Fruit fly (Drosophila melanogaster) whole organism, embryonic: ENCODE measurements around the gene CG6254.
A peak's percentile ranks its signal among the peaks of the same experiment; 100 is the strongest.

Source experiments
- Adf1 ChIP-seq: fragments of 200-800 bp; sonication (Bioruptor generic); IDR thresholded peaks from 2 replicates; pipeline ENCODE4 v1.3.6; 2022; ENCODE audit warnings: missing biosample characterization, missing genetic modification characterization
- Atf-2 ChIP-seq: fragments of 200-800 bp; sonication (Bioruptor generic); optimal IDR thresholded peaks from 2 replicates; lab custom pipeline; 2016; ENCODE audit warnings: missing biosample characterization, missing genetic modification characterization
- CG10147 ChIP-seq: fragments of 200-800 bp; sonication (Bioruptor generic); optimal IDR thresholded peaks from 2 replicates; lab custom pipeline; 2019; ENCODE audit warnings: missing biosample characterization, mild to moderate bottlenecking, missing genetic modification characterization, moderate library complexity
- CG10267 ChIP-seq: fragments of 200-800 bp; sonication (Bioruptor generic); optimal IDR thresholded peaks from 2 replicates; lab custom pipeline; 2018; ENCODE audit warnings: missing biosample characterization, mild to moderate bottlenecking, missing genetic modification characterization, moderate library complexity
- CG10543 ChIP-seq: fragments of 200-800 bp; sonication (Bioruptor generic); optimal IDR thresholded peaks from 3 replicates; lab custom pipeline; 2017; ENCODE audit warnings: missing biosample characterization, mild to moderate bottlenecking, missing genetic modification characterization, moderate library complexity
- CG12104 ChIP-seq: fragments of 200-800 bp; sonication (Bioruptor generic); optimal IDR thresholded peaks from 3 replicates; lab custom pipeline; 2016; ENCODE audit warnings: missing biosample characterization, missing genetic modification characterization
- CG12769 ChIP-seq: fragments of 200-800 bp; sonication (Bioruptor generic); optimal IDR thresholded peaks from 2 replicates; lab custom pipeline; 2019; ENCODE audit warnings: missing biosample characterization, mild to moderate bottlenecking, missing genetic modification characterization, moderate library complexity
- CG13894 ChIP-seq: fragments of 200-800 bp; sonication (Bioruptor generic); optimal IDR thresholded peaks from 3 replicates; lab custom pipeline; 2018; ENCODE audit warnings: missing biosample characterization, mild to moderate bottlenecking, missing genetic modification characterization, moderate library complexity
- CG15011 ChIP-seq: fragments of 200-800 bp; sonication (Bioruptor generic); optimal IDR thresholded peaks from 3 replicates; lab custom pipeline; 2018; ENCODE audit warnings: missing biosample characterization, mild to moderate bottlenecking, missing genetic modification characterization
- CG1647 ChIP-seq: fragments of 200-800 bp; sonication (Bioruptor generic); optimal IDR thresholded peaks from 3 replicates; lab custom pipeline; 2016; ENCODE audit warnings: missing biosample characterization, missing genetic modification characterization
- CG18262 ChIP-seq: fragments of 200-800 bp; optimal IDR thresholded peaks from 3 replicates; lab custom pipeline; 2019; ENCODE audit warnings: missing biosample characterization, mild to moderate bottlenecking, missing genetic modification characterization, moderate library complexity
- CG1832 ChIP-seq: fragments of 200-800 bp; sonication (Bioruptor generic); optimal IDR thresholded peaks from 2 replicates; lab custom pipeline; 2017; ENCODE audit warnings: missing biosample characterization, mild to moderate bottlenecking, missing genetic modification characterization, inconsistent platforms
- CG2712 ChIP-seq: fragments of 200-800 bp; optimal IDR thresholded peaks from 3 replicates; lab custom pipeline; 2019; ENCODE audit warnings: missing biosample characterization, mild to moderate bottlenecking, missing genetic modification characterization, moderate library complexity
- CG32532 ChIP-seq: fragments of 200-800 bp; sonication (Bioruptor generic); IDR thresholded peaks from 2 replicates; pipeline ENCODE4 v1.3.6; 2022; ENCODE audit warnings: missing biosample characterization, missing genetic modification characterization
- CG3726 ChIP-seq: fragments of 200-800 bp; sonication (Bioruptor generic); IDR thresholded peaks from 3 replicates; pipeline ENCODE4, ENCODE4 v1.3.6; 2022; ENCODE audit warnings: missing biosample characterization, missing genetic modification characterization
- CG6813 ChIP-seq: fragments of 200-800 bp; sonication (Bioruptor generic); optimal IDR thresholded peaks from 2 replicates; lab custom pipeline; 2017; ENCODE audit warnings: missing biosample characterization, missing genetic modification characterization, mild to moderate bottlenecking, moderate library complexity, missing genetic modification reagents
- CG8924 ChIP-seq: fragments of 200-800 bp; optimal IDR thresholded peaks from 3 replicates; lab custom pipeline; 2019; ENCODE audit warnings: missing biosample characterization, mild to moderate bottlenecking, missing genetic modification characterization, moderate library complexity
- CG9932 ChIP-seq: fragments of 200-800 bp; sonication (Bioruptor generic); IDR thresholded peaks from 2 replicates; pipeline ENCODE4 v1.3.6; 2022; ENCODE audit warnings: missing biosample characterization, missing genetic modification characterization
- CoRest ChIP-seq: fragments of 200-800 bp; sonication (Bioruptor generic); optimal IDR thresholded peaks from 3 replicates; lab custom pipeline; 2018; ENCODE audit warnings: missing biosample characterization, mild to moderate bottlenecking, missing genetic modification characterization, moderate library complexity
- Deaf1 ChIP-seq: fragments of 200-800 bp; optimal IDR thresholded peaks from 3 replicates; lab custom pipeline; 2019; ENCODE audit warnings: missing biosample characterization, mild to moderate bottlenecking, missing genetic modification characterization, moderate library complexity
- E2f2 ChIP-seq: fragments of 200-800 bp; sonication (Bioruptor generic); IDR thresholded peaks from 2 replicates; pipeline ENCODE4 v1.3.6; 2022; ENCODE audit warnings: missing biosample characterization, missing genetic modification characterization
- ERR ChIP-seq: fragments of 200-800 bp; sonication (Bioruptor generic); optimal IDR thresholded peaks from 2 replicates; lab custom pipeline; 2016; ENCODE audit warnings: missing biosample characterization, missing genetic modification characterization
- Fer1 ChIP-seq: fragments of 200-800 bp; sonication (Bioruptor generic); optimal IDR thresholded peaks from 2 replicates; lab custom pipeline; 2017; ENCODE audit warnings: missing biosample characterization, mild to moderate bottlenecking, missing genetic modification characterization
- HLH54F ChIP-seq: fragments of 200-800 bp; sonication (Bioruptor generic); optimal IDR thresholded peaks from 3 replicates; lab custom pipeline; 2016; ENCODE audit warnings: missing biosample characterization, missing genetic modification characterization
- HmgZ ChIP-seq: fragments of 200-800 bp; sonication (Bioruptor generic); optimal IDR thresholded peaks from 2 replicates; lab custom pipeline; 2018; ENCODE audit warnings: missing biosample characterization, mild to moderate bottlenecking, missing genetic modification characterization
- Kr ChIP-seq: fragments of 200-800 bp; sonication (Bioruptor generic); optimal IDR thresholded peaks from 2 replicates; lab custom pipeline; 2017; ENCODE audit warnings: missing biosample characterization, mild to moderate bottlenecking, missing genetic modification characterization
- Oaz ChIP-seq: fragments of 200-800 bp; sonication (Bioruptor generic); IDR thresholded peaks from 2 replicates; pipeline ENCODE4 v1.3.6; 2022; ENCODE audit warnings: missing biosample characterization, missing genetic modification characterization
- Poxn ChIP-seq: fragments of 200-800 bp; sonication (Bioruptor generic); IDR thresholded peaks from 2 replicates; pipeline ENCODE4 v1.3.6; 2022; ENCODE audit warnings: missing biosample characterization, missing genetic modification characterization
- Six4 ChIP-seq: fragments of 200-800 bp; sonication (Bioruptor generic); optimal IDR thresholded peaks from 2 replicates; lab custom pipeline; 2016; ENCODE audit warnings: missing biosample characterization, missing genetic modification characterization
- Spps ChIP-seq: fragments of 200-800 bp; sonication (Bioruptor generic); optimal IDR thresholded peaks from 2 replicates; lab custom pipeline; 2018; ENCODE audit warnings: missing biosample characterization, mild to moderate bottlenecking, missing genetic modification characterization
- Sry-β ChIP-seq: fragments of 200-800 bp; sonication (Bioruptor generic); optimal IDR thresholded peaks from 2 replicates; lab custom pipeline; 2018; ENCODE audit warnings: missing biosample characterization, mild to moderate bottlenecking, missing genetic modification characterization, moderate library complexity
- Xbp1 ChIP-seq: fragments of 200-800 bp; sonication (Bioruptor generic); optimal IDR thresholded peaks from 3 replicates; lab custom pipeline; 2016; ENCODE audit warnings: missing biosample characterization, mild to moderate bottlenecking, missing genetic modification characterization
- YL-1 ChIP-seq: fragments of 200-800 bp; sonication (Bioruptor generic); optimal IDR thresholded peaks from 3 replicates; lab custom pipeline; 2017; ENCODE audit warnings: missing biosample characterization, mild to moderate bottlenecking, missing genetic modification characterization
- bowl ChIP-seq: fragments of 200-800 bp; sonication (Bioruptor generic); IDR thresholded peaks from 2 replicates; pipeline ENCODE4 v1.3.6; 2022; ENCODE audit warnings: missing biosample characterization, missing genetic modification characterization
- cas ChIP-seq: fragments of 200-800 bp; sonication (Bioruptor generic); IDR thresholded peaks from 2 replicates; pipeline ENCODE4 v1.3.6; 2022; ENCODE audit warnings: missing biosample characterization, missing genetic modification characterization
- corto ChIP-seq: fragments of 200-800 bp; sonication (Bioruptor generic); optimal IDR thresholded peaks from 2 replicates; lab custom pipeline; 2016; ENCODE audit warnings: missing biosample characterization, mild to moderate bottlenecking, missing genetic modification characterization, moderate library complexity
- crol ChIP-seq: fragments of 200-800 bp; sonication (Bioruptor generic); IDR thresholded peaks from 2 replicates; pipeline ENCODE4 v1.3.6; 2022; ENCODE audit warnings: missing biosample characterization, missing genetic modification characterization
- dm ChIP-seq: fragments of 200-800 bp; sonication (Bioruptor generic); optimal IDR thresholded peaks from 3 replicates; lab custom pipeline; 2016; ENCODE audit warnings: missing biosample characterization, missing genetic modification characterization
- fd96Cb ChIP-seq: fragments of 200-800 bp; sonication (Bioruptor generic); optimal IDR thresholded peaks from 2 replicates; lab custom pipeline; 2018; ENCODE audit warnings: missing biosample characterization, mild to moderate bottlenecking, missing genetic modification characterization, moderate library complexity
- gcm ChIP-seq: fragments of 200-800 bp; sonication (Bioruptor generic); optimal IDR thresholded peaks from 2 replicates; lab custom pipeline; 2019; ENCODE audit warnings: missing biosample characterization, mild to moderate bottlenecking, missing genetic modification characterization, moderate library complexity
- pb ChIP-seq: fragments of 200-800 bp; sonication (Bioruptor generic); optimal IDR thresholded peaks from 3 replicates; lab custom pipeline; 2016; ENCODE audit warnings: missing biosample characterization, missing genetic modification characterization
- peb ChIP-seq: fragments of 200-800 bp; sonication (Bioruptor generic); IDR thresholded peaks from 2 replicates; pipeline ENCODE4 v1.3.6; 2022; ENCODE audit warnings: missing biosample characterization, missing genetic modification characterization
- pho ChIP-seq: fragments of 200-800 bp; sonication (Bioruptor generic); optimal IDR thresholded peaks from 2 replicates; lab custom pipeline; 2016; ENCODE audit warnings: missing biosample characterization, missing genetic modification characterization
- row ChIP-seq: fragments of 200-800 bp; sonication (Bioruptor generic); IDR thresholded peaks from 3 replicates; pipeline ENCODE4 v1.3.6; 2022; ENCODE audit warnings: missing biosample characterization, missing genetic modification characterization
- sd ChIP-seq: fragments of 200-800 bp; sonication (Bioruptor generic); optimal IDR thresholded peaks from 3 replicates; lab custom pipeline; 2018; ENCODE audit warnings: missing biosample characterization, mild to moderate bottlenecking, missing genetic modification characterization, moderate library complexity
- seq ChIP-seq: fragments of 200-800 bp; sonication (Bioruptor generic); IDR thresholded peaks from 2 replicates; pipeline ENCODE4 v1.3.6; 2022; ENCODE audit warnings: missing biosample characterization, missing genetic modification characterization
- sim ChIP-seq: fragments of 200-800 bp; sonication (Bioruptor generic); IDR thresholded peaks from 2 replicates; pipeline ENCODE4 v1.3.6; 2022; ENCODE audit warnings: missing biosample characterization, missing genetic modification characterization
- sima ChIP-seq: fragments of 200-800 bp; sonication (Bioruptor generic); optimal IDR thresholded peaks from 2 replicates; lab custom pipeline; 2016; ENCODE audit warnings: missing biosample characterization, missing genetic modification characterization
- vnd ChIP-seq: fragments of 200-800 bp; sonication (Bioruptor generic); IDR thresholded peaks from 3 replicates; pipeline ENCODE4 v1.3.6; 2022; ENCODE audit warnings: missing biosample characterization, missing genetic modification characterization; ENCODE audit not compliant: partially characterized antibody
- zf30C ChIP-seq: fragments of 200-800 bp; sonication (Bioruptor generic); optimal IDR thresholded peaks from 3 replicates; lab custom pipeline; 2018; ENCODE audit warnings: missing biosample characterization, mild to moderate bottlenecking, missing genetic modification characterization
- zfh1 ChIP-seq: fragments of 200-800 bp; sonication (Bioruptor generic); IDR thresholded peaks from 3 replicates; pipeline ENCODE4 v1.3.6; 2022; ENCODE audit warnings: missing biosample characterization, missing genetic modification characterization

CG6254 gene

DNA sequence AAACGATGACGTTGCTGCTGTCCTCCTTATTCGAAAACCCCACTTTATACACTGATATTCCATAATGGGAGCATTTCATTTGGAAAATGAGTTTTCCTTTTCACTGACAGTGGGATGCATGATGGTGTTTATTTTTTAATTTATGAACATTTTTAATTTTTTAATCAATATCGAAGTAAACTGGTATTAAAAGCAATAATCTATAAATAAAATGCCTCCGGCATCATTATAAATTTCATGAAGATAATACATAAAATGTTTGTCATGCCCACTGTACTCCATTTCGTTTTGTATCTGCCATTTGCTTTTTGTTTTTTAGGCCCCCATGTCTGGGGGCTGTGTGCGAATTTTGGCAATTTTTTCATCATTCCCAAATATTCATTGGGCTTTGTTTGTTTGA is 31.0 kb downstream of the CG6254 start (continued):
- TF ChIP-seq CG6813 (GFP tag; lab: Kevin White, UChicago) (peak; percentile 46), ERR (GFP tag; lab: Kevin White, UChicago) (no peak), CG13894 (tag; lab: Kevin White, UChicago) (peak; percentile 58), zfh1 (GFP tag; lab: Robert Waterston, UW) (peak; percentile 55; the same call in 1 of the 3 replicates), CoRest (peak; percentile 56), CG12104 (GFP tag; lab: Kevin White, UChicago) (no peak), CG2712 (peak; percentile 74), row (peak; percentile 78), corto (GFP tag; lab: Kevin White, UChicago) (no peak), YL-1 (GFP tag; lab: Kevin White, UChicago) (no peak), CG1647 (GFP tag; lab: Kevin White, UChicago) (no peak), Six4 (GFP tag; lab: Kevin White, UChicago) (peak; percentile 8), Oaz (GFP tag; lab: Robert Waterston, UW) (no peak), Sry-β (GFP tag; lab: Kevin White, UChicago) (no peak), CG10267 (tag; lab: Kevin White, UChicago) (peak; percentile 52), vnd (GFP tag; lab: Robert Waterston, UW) (no peak), gcm (GFP tag; lab: Kevin White, UChicago) (peak; percentile 31), CG10147 (GFP tag; lab: Kevin White, UChicago) (peak; percentile 75), Kr (GFP tag; lab: Kevin White, UChicago) (no peak), CG32532 (GFP tag; lab: Robert Waterston, UW) (peak; percentile 82), zf30C (no peak), cas (GFP tag; lab: Robert Waterston, UW) (peak; percentile 51; the same call in 1 of the 2 replicates), CG8924 (tag; lab: Kevin White, UChicago) (peak; percentile 71), sd (tag; lab: Kevin White, UChicago) (peak; percentile 16), pb (GFP tag; lab: Kevin White, UChicago) (no peak), Adf1 (GFP tag; lab: Robert Waterston, UW) (peak; percentile 38; the same call in 1 of the 2 replicates), CG18262 (tag; lab: Kevin White, UChicago) (peak; percentile 59), CG3726 (GFP tag; lab: Robert Waterston, UW) (peak; percentile 63; the same call in 1 of the 3 replicates), Atf-2 (GFP tag; lab: Kevin White, UChicago) (no peak), dm (GFP tag; lab: Kevin White, UChicago) (no peak), CG1832 (no peak), Xbp1 (peak; percentile 34), HmgZ (peak; percentile 26), peb (GFP tag; lab: Robert Waterston, UW) (no peak), sima (GFP tag; lab: Kevin White, UChicago) (no peak), fd96Cb (tag; lab: Kevin White, UChicago) (peak; percentile 43), crol (GFP tag; lab: Robert Waterston, UW) (no peak), E2f2 (GFP tag; lab: Robert Waterston, UW) (0 out of 2 replicates have a peak, but pooled peaks have one; percentile 34), CG9932 (GFP tag; lab: Robert Waterston, UW) (peak; percentile 52), CG12769 (no peak), CG15011 (GFP tag; lab: Kevin White, UChicago) (peak; percentile 37), HLH54F (GFP tag; lab: Kevin White, UChicago) (peak; percentile 2), bowl (GFP tag; lab: Robert Waterston, UW) (no peak), Fer1 (GFP tag; lab: Kevin White, UChicago) (peak; percentile 73), pho (GFP tag; lab: Kevin White, UChicago) (peak; percentile 6), sim (GFP tag; lab: Robert Waterston, UW) (0 out of 2 replicates have a peak, but pooled peaks have one; percentile 24), Poxn (GFP tag; lab: Robert Waterston, UW) (no peak), seq (GFP tag; lab: Robert Waterston, UW) (peak; percentile 34; the same call in 1 of the 2 replicates), Spps (tag; lab: Kevin White, UChicago) (no peak), Deaf1 (peak; percentile 42), CG10543 (GFP tag; lab: Kevin White, UChicago) (no peak)
